Worm (Caenorhabditis elegans) whole organism, late embryonic: ENCODE measurements around the gene Y38E10A.33.

ENCODE experiments used
- ceh-14 ChIP-seq: sonication (generic microtip); optimal IDR thresholded peaks from 2 replicates; lab custom pipeline; 2016; ENCODE audit warnings: missing genotype, missing genetic modification characterization, missing compliant biosample characterization
- elt-4 ChIP-seq: sonication (generic microtip); optimal IDR thresholded peaks from 2 replicates; lab custom pipeline; 2016; ENCODE audit warnings: missing genetic modification characterization, missing compliant biosample characterization
- fkh-10 ChIP-seq: fragments of 150-350 bp; optimal IDR thresholded peaks from 2 replicates; lab custom pipeline; 2014; ENCODE audit warnings: missing biosample characterization, missing genetic modification reagents, missing genetic modification characterization
- pag-3 ChIP-seq: sonication (generic microtip); optimal IDR thresholded peaks from 2 replicates; lab custom pipeline; 2016; ENCODE audit warnings: missing compliant biosample characterization, missing genetic modification characterization, borderline replicate concordance
- pqm-1 ChIP-seq: sonication (generic microtip); optimal IDR thresholded peaks from 2 replicates; lab custom pipeline; 2016; ENCODE audit warnings: missing genetic modification characterization, missing compliant biosample characterization
- sox-4 ChIP-seq: sonication (generic microtip); optimal IDR thresholded peaks from 2 replicates; lab custom pipeline; 2017; ENCODE audit warnings: mild to moderate bottlenecking, missing genetic modification characterization, inconsistent platforms, missing compliant biosample characterization

DNA sequence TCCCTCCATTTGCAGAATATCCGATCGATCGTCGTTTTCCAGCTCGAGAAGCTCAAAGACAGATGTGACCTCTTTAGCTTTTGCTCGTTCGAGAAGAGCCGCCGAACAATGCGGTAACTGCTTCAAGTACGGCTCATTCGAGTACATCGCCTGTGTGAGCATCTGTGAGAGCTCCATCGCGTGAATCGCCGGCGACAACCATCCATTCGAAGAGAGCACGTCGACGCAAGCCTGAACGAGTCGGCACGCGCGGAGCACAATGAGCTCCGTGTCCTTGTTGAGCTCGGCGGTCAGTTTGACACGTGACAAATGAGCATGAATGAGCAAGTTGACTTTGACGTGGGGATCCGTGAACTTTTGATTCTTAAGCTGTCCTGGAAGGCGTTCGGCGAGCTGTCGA lies 48.4 kb upstream of the Y38E10A.33 start:
- TF ChIP-seq ceh-14, result no peak
- TF ChIP-seq sox-4, result no peak
- TF ChIP-seq fkh-10 (GFP tag; lab: Kevin White, UChicago), result no peak
- no peak for TF ChIP-seq pqm-1 (tag; lab: Kevin White, UChicago)
- TF ChIP-seq elt-4, result no peak
- no peak for TF ChIP-seq pag-3 (tag; lab: Kevin White, UChicago)
